Worm (Caenorhabditis elegans) whole organism, L3 larva: ENCODE data around the gene F58H1.6.

ENCODE experiments used
- ZK546.5 ChIP-seq: sonication (generic microtip); optimal IDR thresholded peaks from 2 replicates; lab custom pipeline; 2017; ENCODE audit warnings: missing biosample characterization, missing genetic modification characterization
- aly-2 ChIP-seq: fragments of 150-350 bp; optimal IDR thresholded peaks from 2 replicates; lab custom pipeline; 2014; ENCODE audit warnings: missing biosample characterization, missing genetic modification characterization
- elt-1 ChIP-seq: fragments of 150-350 bp; optimal IDR thresholded peaks from 2 replicates; lab custom pipeline; 2014; ENCODE audit warnings: missing biosample characterization, missing genetic modification characterization

DNA sequence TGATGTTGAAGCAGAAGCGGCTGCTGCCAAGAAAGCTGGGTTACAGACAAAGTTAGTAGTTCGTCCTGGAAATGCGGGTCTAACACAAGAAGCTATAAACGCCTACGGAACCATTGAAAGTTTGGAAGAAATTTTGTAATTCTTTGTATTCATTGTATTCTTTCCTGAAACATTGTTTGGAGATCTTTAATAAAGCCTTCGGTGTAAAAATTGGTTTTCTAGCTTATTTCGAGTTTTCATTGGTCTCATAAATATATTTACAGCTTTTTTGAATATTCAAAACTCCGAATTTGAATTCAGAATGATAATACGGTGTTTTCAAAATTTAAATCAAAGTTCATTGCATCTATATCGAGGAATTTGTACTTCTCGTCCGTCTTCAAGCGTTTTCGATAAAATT lies 7.6 kb upstream of the F58H1.6 start, which contains the start of gene F58H1.8:
- no peak for TF ChIP-seq ZK546.5
- TF ChIP-seq elt-1 (tag; lab: Kevin White, UChicago): no peak
- no peak for TF ChIP-seq aly-2 (tag; lab: Kevin White, UChicago)
